Fruit fly (Drosophila melanogaster) whole organism, larva: ENCODE data around the gene CG1138.

Experiments used
- noc ChIP-seq: fragments of 200-800 bp; sonication (Bioruptor generic); optimal IDR thresholded peaks from 3 replicates; lab custom pipeline; 2019; ENCODE audit warnings: missing biosample characterization, mild to moderate bottlenecking, missing genetic modification characterization, moderate library complexity

Gene CG1138

dm6 chr3R:6597922-6598321, at the start of gene CG1138:
Gene CG1138 (minus strand): TSS chr3R:6598022.
- TF ChIP-seq noc (tag; lab: Kevin White, UChicago): no peak

- no peak for TF ChIP-seq noc (tag; lab: Kevin White, UChicago)
Observed at dm6 chr3R:6646740-6647139, 48.9 kb upstream of the CG1138 start, which contains the start of gene Taf1. Gene Taf1 (plus strand): TSS chr3R:6646889.

dm6 chr3R:6644334-6644733, 46.5 kb upstream of the CG1138 start, which contains the start of gene Ass:
Gene Ass (minus strand): TSS chr3R:6644434.
- no peak for TF ChIP-seq noc (tag; lab: Kevin White, UChicago)

dm6 chr3R:6640932-6641331, 43.1 kb upstream of the CG1138 start, which contains the start of gene CG31286:
Gene CG31286 (plus strand): TSS chr3R:6641232.
- TF ChIP-seq noc (tag; lab: Kevin White, UChicago): no peak

dm6 chr3R:6629851-6630250, 32.0 kb upstream of the CG1138 start, which contains the start of gene sunz:
Gene sunz (plus strand): TSS chr3R:6630151.
- TF ChIP-seq noc (tag; lab: Kevin White, UChicago): no peak

dm6 chr3R:6629221-6629620, 31.4 kb upstream of the CG1138 start, which contains the start of gene CG15177:
Gene CG15177 (minus strand): TSS chr3R:6629321.
- TF ChIP-seq noc (tag; lab: Kevin White, UChicago): no peak

dm6 chr3R:6627800-6628199, 30.0 kb upstream of the CG1138 start, which contains the start of gene sowi:
Gene sowi (minus strand): TSS chr3R:6627900.
- no peak for TF ChIP-seq noc (tag; lab: Kevin White, UChicago)

- TF ChIP-seq noc (tag; lab: Kevin White, UChicago): no peak
Observed at dm6 chr3R:6608814-6609213, 11.0 kb upstream of the CG1138 start, which contains the start of gene glob2. Gene glob2 (minus strand): TSS chr3R:6608914.

- TF ChIP-seq noc (tag; lab: Kevin White, UChicago): no peak
Observed at dm6 chr3R:6605142-6605541, 7.3 kb upstream of the CG1138 start.

dm6 chr3R:6600942-6601341, 3.1 kb upstream of the CG1138 start, which contains the start of gene CG31482:
Gene CG31482 (plus strand): TSS chr3R:6601242.
- no peak for TF ChIP-seq noc (tag; lab: Kevin White, UChicago)

- TF ChIP-seq noc (tag; lab: Kevin White, UChicago): no peak
Observed at dm6 chr3R:6593068-6593567, 4.7 kb downstream of the CG1138 start, which contains the start of gene dpr11. Gene dpr11 (minus strand): TSS chr3R:6593330.

- TF ChIP-seq noc (tag; lab: Kevin White, UChicago): no peak
Observed at dm6 chr3R:6580484-6580883, 17.3 kb downstream of the CG1138 start, which contains the start of gene CG2336. Gene CG2336 (plus strand): TSS chr3R:6580784.

dm6 chr3R:6568835-6569234, 29.0 kb downstream of the CG1138 start:
- TF ChIP-seq noc (tag; lab: Kevin White, UChicago): no peak

dm6 chr3R:6560251-6560650, 37.6 kb downstream of the CG1138 start, which contains the start of gene CG1137:
Gene CG1137 (minus strand): TSS chr3R:6560351.
- no peak for TF ChIP-seq noc (tag; lab: Kevin White, UChicago)

dm6 chr3R:6548736-6549135, 49.1 kb downstream of the CG1138 start, which contains the start of gene Pif2:
Gene Pif2 (plus strand): TSS chr3R:6549036.
- no peak for TF ChIP-seq noc (tag; lab: Kevin White, UChicago)
